Worm (Caenorhabditis elegans) whole organism, early embryonic: ENCODE data around the gene nuo-5.

Source experiments
- ama-1 ChIP-seq: fragments of 150-350 bp; optimal IDR thresholded peaks from 2 replicates; lab custom pipeline; 2014
- ceh-13 ChIP-seq: fragments of 200-800 bp; sonication (Bioruptor generic); optimal IDR thresholded peaks from 2 replicates; lab custom pipeline; 2018; ENCODE audit warnings: mild to moderate bottlenecking, missing genetic modification characterization, missing compliant biosample characterization
- ceh-36 ChIP-seq: sonication (generic microtip); optimal IDR thresholded peaks from 2 replicates; lab custom pipeline; 2016; ENCODE audit warnings: missing genetic modification characterization, inconsistent platforms, missing compliant biosample characterization
- ets-7 ChIP-seq: sonication (generic microtip); optimal IDR thresholded peaks from 2 replicates; lab custom pipeline; 2016; ENCODE audit warnings: missing genotype, missing genetic modification characterization, missing compliant biosample characterization
- flt-1 ChIP-seq: fragments of 200-800 bp; sonication (Bioruptor generic); IDR thresholded peaks from 2 replicates; pipeline ENCODE4 v1.3.6; 2022; ENCODE audit warnings: missing genetic modification characterization, missing compliant biosample characterization
- hmg-4 ChIP-seq: fragments of 200-800 bp; sonication (Bioruptor generic); optimal IDR thresholded peaks from 2 replicates; lab custom pipeline; 2018; ENCODE audit warnings: mild to moderate bottlenecking, missing genetic modification characterization, missing compliant biosample characterization
- tbx-11 ChIP-seq: fragments of 200-800 bp; sonication (Bioruptor generic); IDR thresholded peaks from 2 replicates; pipeline ENCODE4 v1.3.6; 2022; ENCODE audit warnings: missing genetic modification characterization, missing compliant biosample characterization

- TF ChIP-seq flt-1 (GFP tag; lab: Robert Waterston, UW) (no peak), ama-1 (lab: Kevin White, UChicago) (no peak), ceh-13 (GFP tag; lab: Kevin White, UChicago) (no peak), ets-7 (tag; lab: Kevin White, UChicago) (no peak), tbx-11 (GFP tag; lab: Robert Waterston, UW) (no peak), hmg-4 (GFP tag; lab: Kevin White, UChicago) (no peak), ceh-36 (no peak)
Observed at ce11 chrV:2690478-2690877, 8.3 kb upstream of the nuo-5 start.
